Fruit fly (Drosophila melanogaster): Measurements from ENCODE around the gene Smyd3.

Gene Smyd3

DNA sequence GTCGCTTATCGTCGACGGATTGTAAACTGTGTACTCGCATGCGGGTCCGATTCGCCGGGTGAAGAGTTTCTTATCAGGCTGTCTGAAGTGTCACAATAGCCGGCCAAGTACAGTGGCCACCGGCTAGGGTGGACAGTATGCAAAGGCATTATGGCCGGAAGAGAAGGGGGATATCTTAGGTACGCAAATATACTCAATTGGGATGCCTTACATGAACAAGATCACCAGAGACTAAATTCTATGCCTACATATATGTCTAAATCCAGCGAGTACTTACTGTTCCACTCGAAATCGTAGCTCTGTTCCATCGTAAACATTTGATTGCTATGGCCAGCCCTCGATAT lies 15.0 kb downstream of the Smyd3 start (continued):
- TF ChIP-seq HLHmδ (GFP tag; optimal IDR thresholded peaks at IDR 0.05) (no peak), CG1647 (GFP tag; optimal IDR thresholded peaks at IDR 0.05) (peak; percentile 86), unpg (GFP tag; optimal IDR thresholded peaks at IDR 0.05) (peak; percentile 89), ewg (GFP tag; optimal IDR thresholded peaks at IDR 0.05) (peak; percentile 75), disco-r (GFP tag; optimal IDR thresholded peaks at IDR 0.05) (peak; percentile 64), Dad (GFP tag; optimal IDR thresholded peaks at IDR 0.05) (peak; percentile 89), vfl (GFP tag; optimal IDR thresholded peaks at IDR 0.05) (peak; percentile 84), al (GFP tag; IDR thresholded peaks at IDR 0.05) (peak; percentile 91), Blimp-1 (GFP tag; optimal IDR thresholded peaks at IDR 0.05) (peak; percentile 83), CG1792 (GFP tag; optimal IDR thresholded peaks at IDR 0.05) (peak; percentile 89), CG15696 (tag; optimal IDR thresholded peaks at IDR 0.05) (peak; percentile 69), her (GFP tag; optimal IDR thresholded peaks at IDR 0.05) (peak; percentile 93), Chrac-16 (GFP tag; optimal IDR thresholded peaks at IDR 0.05) (peak; percentile 87), luna (GFP tag; optimal IDR thresholded peaks at IDR 0.05) (peak; percentile 89), CG31365 (tag; optimal IDR thresholded peaks at IDR 0.05) (peak; percentile 78), ab (GFP tag; optimal IDR thresholded peaks at IDR 0.05) (peak; percentile 84), ind (GFP tag; optimal IDR thresholded peaks at IDR 0.05) (peak; percentile 97), CG15011 (GFP tag; optimal IDR thresholded peaks at IDR 0.05) (peak; percentile 78), dmrt11E (tag; optimal IDR thresholded peaks at IDR 0.05) (peak; percentile 51), CG2199 (GFP tag; IDR thresholded peaks at IDR 0.05) (peak; percentile 80; the same call in 2 of the 3 replicates), CG9609 (GFP tag; optimal IDR thresholded peaks at IDR 0.05) (peak; percentile 92), CG8359 (GFP tag; optimal IDR thresholded peaks at IDR 0.05; ENCODE audit: borderline replicate concordance) (peak; percentile 68), Dll (GFP tag; IDR thresholded peaks at IDR 0.05; ENCODE audit: partially characterized antibody) (no peak), CG10366 (GFP tag; IDR thresholded peaks at IDR 0.05) (peak; percentile 93), lilli (GFP tag; optimal IDR thresholded peaks at IDR 0.05) (peak; percentile 96), zfh1 (GFP tag; IDR thresholded peaks at IDR 0.05) (peak; percentile 95), Hmr (GFP tag; optimal IDR thresholded peaks at IDR 0.05) (peak; percentile 95), tap (tag; optimal IDR thresholded peaks at IDR 0.05) (peak; percentile 86), D19A (tag; optimal IDR thresholded peaks at IDR 0.05) (peak; percentile 78), Lim3 (GFP tag; IDR thresholded peaks at IDR 0.05) (peak; percentile 75), CG2712 (tag; optimal IDR thresholded peaks at IDR 0.05) (peak; percentile 82), gcm2 (GFP tag; optimal IDR thresholded peaks at IDR 0.05) (peak; percentile 69), Sox102F (GFP tag; optimal IDR thresholded peaks at IDR 0.05) (peak; percentile 87), CG12155 (GFP tag; optimal IDR thresholded peaks at IDR 0.05) (peak; percentile 90), CG18476 (GFP tag; optimal IDR thresholded peaks at IDR 0.05) (peak; percentile 83), HmgZ (tag; optimal IDR thresholded peaks at IDR 0.05) (peak; percentile 95), CG3065 (GFP tag; optimal IDR thresholded peaks at IDR 0.05) (peak; percentile 67), az2 (GFP tag; optimal IDR thresholded peaks at IDR 0.05) (peak; percentile 87), TFAM (GFP tag; optimal IDR thresholded peaks at IDR 0.05) (no peak), ac (GFP tag; optimal IDR thresholded peaks at IDR 0.05) (peak; percentile 36), CG5245 (GFP tag; optimal IDR thresholded peaks at IDR 0.05) (peak; percentile 92), mam (GFP tag; optimal IDR thresholded peaks at IDR 0.05) (peak; percentile 97), Sox100B (GFP tag; optimal IDR thresholded peaks at IDR 0.05) (no peak), CG13775 (GFP tag; optimal IDR thresholded peaks at IDR 0.05) (peak; percentile 81), CG31441 (GFP tag; IDR thresholded peaks at IDR 0.05) (peak; percentile 84; the same call in 1 of the 2 replicates), NFAT (GFP tag; IDR thresholded peaks at IDR 0.05) (peak; percentile 96), CG2875 (GFP tag; optimal IDR thresholded peaks at IDR 0.05) (peak; percentile 62), Scr (GFP tag; IDR thresholded peaks at IDR 0.05; ENCODE audit: partially characterized antibody) (no peak), ato (GFP tag; IDR thresholded peaks at IDR 0.05; ENCODE audit: partially characterized antibody) (no peak), crol (GFP tag; IDR thresholded peaks at IDR 0.05) (peak; percentile 55), CG12104 (GFP tag; optimal IDR thresholded peaks at IDR 0.05) (peak; percentile 75)
